Worm (Caenorhabditis elegans) whole organism, L1 larva: ENCODE data around the gene tbx-8.

ENCODE experiments used
- C04F5.9 ChIP-seq: sonication (generic microtip); optimal IDR thresholded peaks from 2 replicates; lab custom pipeline; 2016; ENCODE audit warnings: missing genetic modification characterization, missing compliant biosample characterization
- C16A3.4 ChIP-seq: fragments of 150-350 bp; optimal IDR thresholded peaks from 2 replicates; lab custom pipeline; 2014; ENCODE audit warnings: missing biosample characterization, missing genetic modification characterization
- C34B4.2 ChIP-seq: sonication (generic microtip); optimal IDR thresholded peaks from 2 replicates; lab custom pipeline; 2017; ENCODE audit warnings: mild to moderate bottlenecking, missing genetic modification characterization, missing compliant biosample characterization
- alr-1 ChIP-seq: fragments of 200-800 bp; sonication (Bioruptor generic); optimal IDR thresholded peaks from 2 replicates; lab custom pipeline; 2018; ENCODE audit warnings: borderline replicate concordance, mild to moderate bottlenecking, missing genetic modification characterization, missing compliant biosample characterization
- ama-1 ChIP-seq: fragments of 150-350 bp; optimal IDR thresholded peaks from 2 replicates; lab custom pipeline; 2014
- blmp-1 ChIP-seq: fragments of 150-350 bp; optimal IDR thresholded peaks from 2 replicates; lab custom pipeline; 2014; ENCODE audit warnings: missing biosample characterization, missing genetic modification characterization
- ceh-8 ChIP-seq: fragments of 200-800 bp; sonication (Bioruptor generic); optimal IDR thresholded peaks from 2 replicates; lab custom pipeline; 2018; ENCODE audit warnings: mild to moderate bottlenecking, missing genetic modification characterization, moderate library complexity, missing compliant biosample characterization
- ceh-82 ChIP-seq, 3 experiments: fragments of 150-350 bp in 1 of 3; sonication (generic microtip) in 2 of 3; optimal IDR thresholded peaks; 2 replicates each; lab custom pipeline; 2014 to 2017; ENCODE audit warnings: missing biosample characterization in 3 of 3, missing genetic modification characterization in 3 of 3
- ceh-88 ChIP-seq: fragments of 200-800 bp; sonication (Bioruptor generic); IDR thresholded peaks from 2 replicates; pipeline ENCODE4 v1.3.6; 2022; ENCODE audit warnings: missing genetic modification characterization, missing compliant biosample characterization
- ceh-90 ChIP-seq: sonication (generic microtip); optimal IDR thresholded peaks from 2 replicates; lab custom pipeline; 2016; ENCODE audit warnings: missing genetic modification characterization, missing compliant biosample characterization
- dpl-1 ChIP-seq, 3 experiments: fragments of 150-350 bp in 2 of 3; sonication (generic microtip) in 1 of 3; optimal IDR thresholded peaks; 2 replicates each; lab custom pipeline; 2014 to 2017; ENCODE audit warnings: missing biosample characterization in 3 of 3, missing genetic modification characterization in 3 of 3, missing genetic modification reagents in 3 of 3
- dsc-1 ChIP-seq: sonication (generic microtip); optimal IDR thresholded peaks from 2 replicates; lab custom pipeline; 2016; ENCODE audit warnings: mild to moderate bottlenecking, missing genetic modification characterization, missing compliant biosample characterization
- efl-1 ChIP-seq, 4 experiments: fragments of 150-350 bp; optimal IDR thresholded peaks in 3 of 4; peaks in 1 of 4; 1 replicate in 1 of 4; 2 replicates in 3 of 4; lab custom pipeline; 2014; ENCODE audit warnings: missing biosample characterization in 2 of 4, missing genetic modification characterization in 2 of 4, missing genetic modification reagents in 2 of 4
- efl-3 ChIP-seq: fragments of 200-800 bp; sonication (Bioruptor generic); optimal IDR thresholded peaks from 2 replicates; lab custom pipeline; 2018; ENCODE audit warnings: mild to moderate bottlenecking, missing genetic modification characterization, missing compliant biosample characterization
- egl-27 ChIP-seq, 2 experiments: fragments of 150-350 bp in 1 of 2; sonication (generic microtip); optimal IDR thresholded peaks; 3 replicates each; lab custom pipeline; 2017 to 2018; ENCODE audit warnings: missing biosample characterization in 2 of 2, missing genetic modification characterization in 2 of 2, missing genetic modification reagents in 2 of 2
- fkh-10 ChIP-seq: sonication (generic microtip); optimal IDR thresholded peaks from 2 replicates; lab custom pipeline; 2017; ENCODE audit warnings: missing biosample characterization, missing genetic modification reagents, missing genetic modification characterization
- fkh-4 ChIP-seq: sonication (generic microtip); optimal IDR thresholded peaks from 2 replicates; lab custom pipeline; 2016; ENCODE audit warnings: missing compliant biosample characterization, missing genetic modification characterization, borderline replicate concordance
- fkh-8 ChIP-seq: sonication (generic microtip); optimal IDR thresholded peaks from 2 replicates; lab custom pipeline; 2016; ENCODE audit warnings: mild to moderate bottlenecking, missing genetic modification characterization, missing compliant biosample characterization
- fos-1 ChIP-seq: fragments of 150-350 bp; optimal IDR thresholded peaks from 2 replicates; lab custom pipeline; 2014; ENCODE audit warnings: missing biosample characterization, missing genetic modification characterization
- grh-1 ChIP-seq: fragments of 200-800 bp; sonication (Bioruptor generic); IDR thresholded peaks from 2 replicates; pipeline ENCODE4 v1.3.6; 2022; ENCODE audit warnings: missing genetic modification reagents, missing genetic modification characterization, missing compliant biosample characterization
- hlh-17 ChIP-seq: fragments of 200-800 bp; sonication (Bioruptor generic); optimal IDR thresholded peaks from 2 replicates; lab custom pipeline; 2018; ENCODE audit warnings: missing genetic modification characterization, mild to moderate bottlenecking, missing compliant biosample characterization, moderate library complexity, borderline replicate concordance
- hlh-4 ChIP-seq: sonication (generic microtip); optimal IDR thresholded peaks from 2 replicates; lab custom pipeline; 2016; ENCODE audit warnings: mild to moderate bottlenecking, missing genetic modification characterization, missing compliant biosample characterization
- hpl-2 ChIP-seq: fragments of 150-350 bp; optimal IDR thresholded peaks from 2 replicates; lab custom pipeline; 2014; ENCODE audit warnings: missing biosample characterization, missing genetic modification reagents, missing genetic modification characterization
- lin-13 ChIP-seq: fragments of 150-350 bp; optimal IDR thresholded peaks from 2 replicates; lab custom pipeline; 2014; ENCODE audit warnings: missing biosample characterization, missing genetic modification reagents, missing genetic modification characterization
- lin-14 ChIP-seq: fragments of 200-800 bp; sonication (Bioruptor generic); optimal IDR thresholded peaks from 2 replicates; lab custom pipeline; 2018; ENCODE audit warnings: mild to moderate bottlenecking, missing genetic modification characterization, moderate library complexity, missing compliant biosample characterization
- lin-15B ChIP-seq: fragments of 150-350 bp; sonication (generic microtip); optimal IDR thresholded peaks from 3 replicates; lab custom pipeline; 2014; ENCODE audit warnings: missing biosample characterization, missing genetic modification characterization
- lin-35 ChIP-seq, 2 experiments: fragments of 150-350 bp; optimal IDR thresholded peaks; 2 replicates each; lab custom pipeline; 2014; ENCODE audit warnings: missing biosample characterization in 2 of 2, missing genetic modification characterization in 2 of 2, missing genetic modification reagents in 2 of 2
- lin-39 ChIP-seq: fragments of 150-350 bp; optimal IDR thresholded peaks from 2 replicates; lab custom pipeline; 2014; ENCODE audit warnings: missing biosample characterization, missing genetic modification reagents, missing genetic modification characterization
- lir-3 ChIP-seq: sonication (generic microtip); optimal IDR thresholded peaks from 2 replicates; lab custom pipeline; 2016; ENCODE audit warnings: mild to moderate bottlenecking, missing genetic modification characterization, moderate library complexity, missing compliant biosample characterization; ENCODE audit not compliant: poor library complexity
- mab-9 ChIP-seq: fragments of 200-800 bp; sonication (Bioruptor generic); IDR thresholded peaks from 2 replicates; pipeline ENCODE4 v1.3.6; 2022; ENCODE audit warnings: missing genetic modification reagents, missing genetic modification characterization, missing compliant biosample characterization
- mef-2 ChIP-seq: fragments of 150-350 bp; optimal IDR thresholded peaks from 2 replicates; lab custom pipeline; 2014; ENCODE audit warnings: missing biosample characterization, missing genetic modification characterization
- nhr-11 ChIP-seq: fragments of 150-350 bp; optimal IDR thresholded peaks from 2 replicates; lab custom pipeline; 2014; ENCODE audit warnings: missing biosample characterization, missing genetic modification characterization
- nhr-19 ChIP-seq: fragments of 200-800 bp; sonication (Bioruptor generic); conservative IDR thresholded peaks from 2 replicates; pipeline ENCODE4 v1.3.6; 2022; ENCODE audit warnings: missing genetic modification characterization, missing compliant biosample characterization
- nhr-28 ChIP-seq: fragments of 150-350 bp; optimal IDR thresholded peaks from 2 replicates; lab custom pipeline; 2014; ENCODE audit warnings: missing biosample characterization, missing genetic modification characterization
- nhr-47 ChIP-seq: sonication (generic microtip); optimal IDR thresholded peaks from 2 replicates; lab custom pipeline; 2016; ENCODE audit warnings: mild to moderate bottlenecking, missing genetic modification characterization, moderate library complexity, missing compliant biosample characterization
- nhr-77 ChIP-seq: fragments of 150-350 bp; optimal IDR thresholded peaks from 2 replicates; lab custom pipeline; 2014; ENCODE audit warnings: missing biosample characterization, missing genetic modification characterization
- nhr-84 ChIP-seq: sonication (generic microtip); optimal IDR thresholded peaks from 2 replicates; lab custom pipeline; 2017; ENCODE audit warnings: missing biosample characterization, missing genetic modification characterization
- nhr-85 ChIP-seq: sonication (generic microtip); peaks from one replicate; lab custom pipeline; 2016; ENCODE audit warnings: missing genetic modification characterization, inconsistent platforms, missing compliant biosample characterization
- nhr-90 ChIP-seq: sonication (generic microtip); optimal IDR thresholded peaks from 2 replicates; lab custom pipeline; 2016; ENCODE audit warnings: mild to moderate bottlenecking, missing genetic modification characterization, missing compliant biosample characterization; ENCODE audit not compliant: poor library complexity
- pag-3 ChIP-seq: sonication (generic microtip); optimal IDR thresholded peaks from 2 replicates; lab custom pipeline; 2017; ENCODE audit warnings: missing genetic modification characterization, mild to moderate bottlenecking, missing compliant biosample characterization, antibody characterized with exemption, borderline replicate concordance; ENCODE audit not compliant: insufficient read depth
- pqm-1 ChIP-seq: sonication (generic microtip); optimal IDR thresholded peaks from 3 replicates; lab custom pipeline; 2017; ENCODE audit warnings: missing biosample characterization, missing genetic modification characterization
- skn-1 ChIP-seq: fragments of 150-350 bp; optimal IDR thresholded peaks from 2 replicates; lab custom pipeline; 2014; ENCODE audit warnings: missing biosample characterization, missing genetic modification characterization
- snu-23 ChIP-seq: sonication (generic microtip); optimal IDR thresholded peaks from 2 replicates; lab custom pipeline; 2016; ENCODE audit warnings: missing genetic modification characterization, missing compliant biosample characterization
- sptf-1 ChIP-seq: fragments of 150-350 bp; optimal IDR thresholded peaks from 2 replicates; lab custom pipeline; 2014; ENCODE audit warnings: missing biosample characterization, missing genetic modification characterization
- tlp-1 ChIP-seq: fragments of 150-350 bp; optimal IDR thresholded peaks from 2 replicates; lab custom pipeline; 2014; ENCODE audit warnings: missing biosample characterization, missing genetic modification characterization
- unc-62 ChIP-seq: fragments of 150-350 bp; optimal IDR thresholded peaks from 2 replicates; lab custom pipeline; 2014; ENCODE audit warnings: missing biosample characterization, missing genetic modification reagents, missing genetic modification characterization
- unc-86 ChIP-seq: sonication (generic microtip); optimal IDR thresholded peaks from 2 replicates; lab custom pipeline; 2016; ENCODE audit warnings: missing genetic modification characterization, missing compliant biosample characterization
- vab-15 ChIP-seq: sonication (generic microtip); optimal IDR thresholded peaks from 2 replicates; lab custom pipeline; 2017; ENCODE audit warnings: missing genotype, mild to moderate bottlenecking, missing genetic modification characterization, missing compliant biosample characterization
- xbp-1 ChIP-seq: sonication (generic microtip); optimal IDR thresholded peaks from 2 replicates; lab custom pipeline; 2016; ENCODE audit warnings: missing genetic modification characterization, missing compliant biosample characterization
- zip-4 ChIP-seq: fragments of 200-800 bp; sonication (Bioruptor generic); optimal IDR thresholded peaks from 2 replicates; lab custom pipeline; 2018; ENCODE audit warnings: mild to moderate bottlenecking, missing genetic modification characterization, moderate library complexity, missing compliant biosample characterization
- ztf-11 ChIP-seq, 2 experiments: sonication (generic microtip); optimal IDR thresholded peaks; 2 replicates each; lab custom pipeline; 2016 to 2017; ENCODE audit warnings: missing genetic modification characterization in 2 of 2, missing biosample characterization in 1 of 2, missing compliant biosample characterization in 1 of 2
- ztf-4 ChIP-seq: fragments of 150-350 bp; optimal IDR thresholded peaks from 2 replicates; lab custom pipeline; 2014; ENCODE audit warnings: missing biosample characterization, missing genetic modification characterization

Gene tbx-8

DNA sequence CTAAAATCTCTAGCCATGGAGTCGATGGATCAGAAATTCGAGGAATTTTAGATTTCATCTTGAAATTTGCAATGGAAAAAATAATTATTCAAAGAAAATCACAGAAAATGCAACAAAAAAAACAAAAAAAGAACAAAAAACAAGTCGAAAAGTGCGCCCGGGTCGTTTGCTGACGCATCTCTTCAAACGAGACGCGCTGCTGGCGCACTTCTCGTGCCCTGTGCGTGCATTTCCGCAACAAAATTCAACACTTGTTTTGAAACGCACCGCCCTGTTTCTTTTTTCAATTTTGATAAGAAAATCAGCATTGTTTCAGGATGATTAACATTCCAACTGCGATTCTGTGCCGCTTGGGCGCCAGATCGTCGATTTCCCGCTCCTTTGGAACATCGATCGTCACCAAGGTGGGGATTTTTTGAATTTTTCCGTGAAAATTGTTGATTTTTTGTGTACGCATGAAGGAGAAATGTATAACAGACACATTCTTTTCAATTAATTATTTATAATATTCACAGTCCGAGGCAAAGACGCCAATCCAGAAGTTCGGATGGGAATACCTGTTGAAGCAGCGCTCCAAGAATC, 13.1 kb upstream of the tbx-8 start, which contains the start of the genes jmjd-4 and mev-1 (continued):
- TF ChIP-seq ceh-8 (peak; percentile 84), C34B4.2 (no peak), skn-1 (tag; lab: Kevin White, UChicago) (peak; percentile 86), nhr-90 (tag; lab: Kevin White, UChicago) (peak; percentile 91), ztf-11 (tag; optimal IDR thresholded peaks at IDR 0.05; lab: Kevin White, UChicago) (peak in 1 of 2 experiments; percentile 69), lin-39 (peak; percentile 89), nhr-28 (tag; lab: Kevin White, UChicago) (no peak), nhr-11 (tag; lab: Kevin White, UChicago) (peak; percentile 58), hlh-17 (GFP tag; lab: Kevin White, UChicago) (no peak), ztf-4 (tag; lab: Kevin White, UChicago) (peak; percentile 38), fkh-8 (tag; lab: Kevin White, UChicago) (peak; percentile 78), unc-86 (tag; lab: Kevin White, UChicago) (peak; percentile 87), lin-13 (peak; percentile 79), nhr-77 (peak; percentile 48), pqm-1 (tag; lab: Kevin White, UChicago) (peak; percentile 30), lir-3 (tag; lab: Kevin White, UChicago) (peak; percentile 33), nhr-84 (no peak), vab-15 (no peak), ceh-82 (tag; optimal IDR thresholded peaks at IDR 0.05; lab: Kevin White, UChicago) (peak; percentile 81 to 92 (median 91)), blmp-1 (tag; lab: Kevin White, UChicago) (peak; percentile 50), nhr-85 (peak; percentile 98), grh-1 (peak; percentile 90), lin-35 (GFP tag; optimal IDR thresholded peaks at IDR 0.05; lab: Kevin White, UChicago) (peak; percentile 86 to 92), pag-3 (no peak), lin-15B (tag; lab: Kevin White, UChicago) (peak; percentile 81), ama-1 (no peak), nhr-19 (GFP tag; lab: Robert Waterston, UW) (peak; percentile 89), nhr-47 (tag; lab: Kevin White, UChicago) (peak; percentile 94), lin-14 (GFP tag; lab: Kevin White, UChicago) (peak; percentile 87), C04F5.9 (peak; percentile 65), ceh-88 (GFP tag; lab: Robert Waterston, UW) (peak; percentile 45; the same call in 1 of the 2 replicates), tlp-1 (no peak), fkh-10 (peak; percentile 10), hlh-4 (tag; lab: Kevin White, UChicago) (no peak), sptf-1 (tag; lab: Kevin White, UChicago) (no peak), dsc-1 (tag; lab: Kevin White, UChicago) (peak; percentile 92), hpl-2 (no peak), dpl-1 (GFP tag; optimal IDR thresholded peaks at IDR 0.05; lab: Kevin White, UChicago) (peak; percentile 84 to 87 (median 86)), fos-1 (tag; lab: Kevin White, UChicago) (peak; percentile 72), ceh-90 (tag; lab: Kevin White, UChicago) (peak; percentile 56), egl-27 (tag; optimal IDR thresholded peaks at IDR 0.05; lab: Kevin White, UChicago) (no peak), fkh-4 (tag; lab: Kevin White, UChicago) (peak; percentile 48)

DNA sequence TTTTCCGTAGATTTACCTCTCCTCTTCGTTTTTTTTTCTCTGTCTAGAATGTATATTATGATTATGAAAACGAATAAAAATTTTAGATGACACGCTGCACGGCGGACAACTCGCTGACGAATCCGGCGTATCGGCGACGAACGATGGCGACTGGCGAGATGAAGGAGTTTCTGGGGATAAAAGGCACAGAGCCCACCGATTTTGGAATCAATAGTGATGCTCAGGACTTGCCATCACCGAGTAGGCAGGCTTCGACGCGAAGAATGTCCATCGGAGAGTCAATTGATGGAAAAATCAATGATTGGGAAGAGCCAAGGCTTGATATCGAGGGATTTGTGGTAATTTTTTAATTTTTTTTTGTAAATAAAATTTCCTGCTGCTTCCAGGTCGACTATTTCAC, 12.1 kb upstream of the tbx-8 start, which contains the start of gene ced-9:
TSS of gene ced-9 (plus strand) at position 87 of the 400 bp plus-strand sequence.
- TF ChIP-seq fkh-8 (tag; lab: Kevin White, UChicago): no peak
- TF ChIP-seq efl-1 (optimal IDR thresholded peaks at IDR 0.05; lab: Kevin White, UChicago): no peak
- no peak for TF ChIP-seq efl-1 (GFP tag; optimal IDR thresholded peaks at IDR 0.05 in 1 of 2; lab: Kevin White, UChicago)
- no peak for TF ChIP-seq efl-3 (GFP tag; lab: Kevin White, UChicago)
- no peak for TF ChIP-seq unc-62 (GFP tag; lab: Kevin White, UChicago)
- no peak for TF ChIP-seq ceh-90 (tag; lab: Kevin White, UChicago)
- no peak for TF ChIP-seq alr-1 (tag; lab: Kevin White, UChicago)
- TF ChIP-seq ztf-4 (tag; lab: Kevin White, UChicago): no peak
- no peak for TF ChIP-seq zip-4 (GFP tag; lab: Kevin White, UChicago)
- TF ChIP-seq nhr-47 (tag; lab: Kevin White, UChicago): no peak
- TF ChIP-seq snu-23 (GFP tag; lab: Kevin White, UChicago): no peak
- TF ChIP-seq vab-15: no peak
- TF ChIP-seq mef-2 (tag; lab: Kevin White, UChicago): no peak
- TF ChIP-seq C16A3.4 (tag; lab: Kevin White, UChicago): no peak
- TF ChIP-seq fkh-4 (tag; lab: Kevin White, UChicago): no peak
- TF ChIP-seq mab-9: no peak
- TF ChIP-seq skn-1 (tag; lab: Kevin White, UChicago): no peak
- TF ChIP-seq xbp-1: no peak
